Worm (Caenorhabditis elegans) whole organism, L2 larva: ENCODE measurements around the gene srd-3.
"Not testable (repeated sequence)": the region's sequence is repeated elsewhere in the genome, so short reads cannot be mapped to it uniquely, and the experiment has no call there.

ENCODE experiments used
- ZK546.5 ChIP-seq: sonication (generic microtip); optimal IDR thresholded peaks from 2 replicates; lab custom pipeline; 2017; ENCODE audit warnings: missing biosample characterization, missing genetic modification characterization
- blmp-1 ChIP-seq: sonication (generic microtip); optimal IDR thresholded peaks from 2 replicates; lab custom pipeline; 2017; ENCODE audit warnings: missing genetic modification characterization, mild to moderate bottlenecking, missing compliant biosample characterization, antibody characterized with exemption, moderate library complexity; ENCODE audit not compliant: insufficient read depth
- ceh-82 ChIP-seq: fragments of 150-350 bp; optimal IDR thresholded peaks from 2 replicates; lab custom pipeline; 2014; ENCODE audit warnings: missing biosample characterization, missing genetic modification characterization
- egl-27 ChIP-seq: sonication (generic microtip); optimal IDR thresholded peaks from 3 replicates; lab custom pipeline; 2017; ENCODE audit warnings: missing biosample characterization, missing genetic modification reagents, missing genetic modification characterization
- lin-13 ChIP-seq: fragments of 150-350 bp; optimal IDR thresholded peaks from 2 replicates; lab custom pipeline; 2014; ENCODE audit warnings: missing biosample characterization, missing genetic modification reagents, missing genetic modification characterization
- lsy-2 ChIP-seq, 2 experiments: fragments of 150-350 bp in 1 of 2; sonication (generic microtip) in 1 of 2; optimal IDR thresholded peaks; 2 replicates each; lab custom pipeline; 2014 to 2017; ENCODE audit warnings: missing biosample characterization in 2 of 2, missing genetic modification characterization in 2 of 2
- mab-5 ChIP-seq: fragments of 150-350 bp; optimal IDR thresholded peaks from 2 replicates; lab custom pipeline; 2014; ENCODE audit warnings: missing biosample characterization, missing genetic modification characterization
- nhr-11 ChIP-seq: fragments of 150-350 bp; optimal IDR thresholded peaks from 2 replicates; lab custom pipeline; 2014; ENCODE audit warnings: missing biosample characterization, missing genetic modification characterization
- nhr-25 ChIP-seq: fragments of 150-350 bp; sonication (generic microtip); optimal IDR thresholded peaks from 3 replicates; lab custom pipeline; 2014; ENCODE audit warnings: missing biosample characterization, missing genetic modification characterization
- nhr-6 ChIP-seq: fragments of 150-350 bp; optimal IDR thresholded peaks from 2 replicates; lab custom pipeline; 2014; ENCODE audit warnings: missing biosample characterization, missing genetic modification characterization
- sma-3 ChIP-seq: sonication (generic microtip); optimal IDR thresholded peaks from 2 replicates; lab custom pipeline; 2016; ENCODE audit warnings: missing genetic modification reagents, missing genetic modification characterization, missing compliant biosample characterization
- sma-9 ChIP-seq, 2 experiments: fragments of 150-350 bp in 1 of 2; sonication (generic microtip) in 1 of 2; optimal IDR thresholded peaks; 2 replicates each; lab custom pipeline; 2014 to 2016; ENCODE audit warnings: missing genetic modification characterization in 2 of 2, mild to moderate bottlenecking in 1 of 2, missing biosample characterization in 1 of 2, missing compliant biosample characterization in 1 of 2, missing genetic modification reagents in 1 of 2, moderate library complexity in 1 of 2

DNA sequence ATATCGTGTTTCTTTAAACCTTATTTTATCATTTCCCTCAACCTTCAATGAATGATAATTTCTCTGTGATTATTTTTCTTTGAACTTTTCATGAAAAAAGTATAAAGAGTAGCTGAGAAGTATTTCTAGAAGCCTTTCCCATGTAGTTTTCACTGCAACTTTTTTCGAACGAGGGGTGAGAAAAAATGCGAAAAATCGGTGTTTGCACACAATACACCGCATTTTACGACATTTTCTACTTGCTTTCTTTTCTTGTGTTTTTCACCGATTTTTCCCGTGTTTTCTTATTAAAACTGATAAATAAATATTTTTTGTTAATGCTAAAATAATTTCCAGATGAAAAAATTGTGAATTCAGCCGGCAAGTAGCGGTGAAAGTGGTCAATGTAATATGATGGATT lies 29.9 kb downstream of the srd-3 start, which contains the start of gene C50D2.10:
- TF ChIP-seq mab-5 (tag; lab: Kevin White, UChicago); lin-13 (GFP tag; lab: Kevin White, UChicago); ceh-82 (tag; lab: Kevin White, UChicago); blmp-1; ZK546.5 (tag; lab: Kevin White, UChicago); nhr-6 (tag; lab: Kevin White, UChicago); sma-9 (GFP tag; optimal IDR thresholded peaks at IDR 0.05; lab: Kevin White, UChicago); sma-9 (tag; optimal IDR thresholded peaks at IDR 0.05; lab: Kevin White, UChicago); egl-27; nhr-25; nhr-11 (tag; lab: Kevin White, UChicago); lsy-2 (tag; optimal IDR thresholded peaks at IDR 0.05; lab: Kevin White, UChicago); sma-3 (GFP tag; lab: Kevin White, UChicago): not testable (repeated sequence)
